Worm (Caenorhabditis elegans) whole organism, L1 larva: Measurements from ENCODE around the gene srd-27.

Experiments used
- egl-27 ChIP-seq, 2 experiments: fragments of 150-350 bp in 1 of 2; sonication (generic microtip); optimal IDR thresholded peaks; 3 replicates each; lab custom pipeline; 2017 to 2018; ENCODE audit warnings: missing biosample characterization in 2 of 2, missing genetic modification characterization in 2 of 2, missing genetic modification reagents in 2 of 2
- jun-1 ChIP-seq: fragments of 150-350 bp; optimal IDR thresholded peaks from 2 replicates; lab custom pipeline; 2014; ENCODE audit warnings: missing biosample characterization, missing genetic modification reagents, missing genetic modification characterization
- lin-15B ChIP-seq: fragments of 150-350 bp; sonication (generic microtip); optimal IDR thresholded peaks from 3 replicates; lab custom pipeline; 2014; ENCODE audit warnings: missing biosample characterization, missing genetic modification characterization
- mab-9 ChIP-seq: fragments of 200-800 bp; sonication (Bioruptor generic); IDR thresholded peaks from 2 replicates; pipeline ENCODE4 v1.3.6; 2022; ENCODE audit warnings: missing genetic modification reagents, missing genetic modification characterization, missing compliant biosample characterization
- nhr-11 ChIP-seq: fragments of 150-350 bp; optimal IDR thresholded peaks from 2 replicates; lab custom pipeline; 2014; ENCODE audit warnings: missing biosample characterization, missing genetic modification characterization
- nhr-12 ChIP-seq: sonication (generic microtip); optimal IDR thresholded peaks from 2 replicates; lab custom pipeline; 2017; ENCODE audit warnings: missing biosample characterization, missing genetic modification characterization
- rnt-1 ChIP-seq: sonication (generic microtip); optimal IDR thresholded peaks from 2 replicates; lab custom pipeline; 2016; ENCODE audit warnings: mild to moderate bottlenecking, missing genetic modification characterization, moderate library complexity, missing compliant biosample characterization
- unc-30 ChIP-seq: sonication (generic microtip); optimal IDR thresholded peaks from 2 replicates; lab custom pipeline; 2017; ENCODE audit warnings: missing biosample characterization, missing genetic modification characterization
- unc-62 ChIP-seq: fragments of 150-350 bp; optimal IDR thresholded peaks from 2 replicates; lab custom pipeline; 2014; ENCODE audit warnings: missing biosample characterization, missing genetic modification reagents, missing genetic modification characterization

DNA sequence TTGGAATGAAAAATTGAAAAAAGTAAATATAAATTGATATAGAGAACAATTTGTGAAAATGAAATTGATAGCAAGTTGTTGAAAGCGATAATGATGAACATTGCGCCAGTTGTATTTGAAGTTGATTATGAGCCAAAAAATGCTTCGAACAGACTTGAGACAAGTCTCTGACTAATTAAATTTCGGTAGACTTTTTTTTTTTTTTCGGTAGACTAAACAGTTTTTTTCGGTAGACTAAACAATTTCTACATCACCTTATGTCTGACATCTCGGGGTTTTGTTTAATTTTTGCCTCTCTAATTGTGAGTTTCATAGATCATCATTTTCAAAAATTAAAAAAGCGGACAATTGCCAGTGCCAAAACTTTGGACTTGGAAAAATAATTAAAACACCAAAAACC lies 30.4 kb downstream of the srd-27 start, which contains the start of gene srbc-54:
- no peak for TF ChIP-seq nhr-12 (tag; lab: Kevin White, UChicago)
- TF ChIP-seq unc-62 = no peak
- TF ChIP-seq lin-15B (tag; lab: Kevin White, UChicago) = no peak
- TF ChIP-seq mab-9 (GFP tag; lab: Robert Waterston, UW) = no peak
- no peak for TF ChIP-seq nhr-11
- TF ChIP-seq jun-1 (tag; lab: Kevin White, UChicago) = no peak
- no peak for TF ChIP-seq unc-30 (tag; lab: Kevin White, UChicago)
- no peak for TF ChIP-seq egl-27 (tag; optimal IDR thresholded peaks at IDR 0.05; lab: Kevin White, UChicago)
- no peak for TF ChIP-seq rnt-1 (tag; lab: Kevin White, UChicago)
